Fruit fly (Drosophila melanogaster) whole organism, wandering third instar larva: ENCODE measurements around the gene Sgs8.
A peak's percentile ranks its signal among the peaks of the same experiment; 100 is the strongest.

Experiments
- CG32264 ChIP-seq: fragments of 200-800 bp; sonication (Bioruptor generic); optimal IDR thresholded peaks from 2 replicates; lab custom pipeline; 2016; ENCODE audit warnings: missing biosample characterization, missing genetic modification characterization
- CG9705 ChIP-seq: fragments of 200-800 bp; sonication (Bioruptor generic); optimal IDR thresholded peaks from 2 replicates; lab custom pipeline; 2018; ENCODE audit warnings: missing biosample characterization, mild to moderate bottlenecking, missing genetic modification characterization
- CrebA ChIP-seq: fragments of 200-800 bp; sonication (Bioruptor generic); optimal IDR thresholded peaks from 2 replicates; lab custom pipeline; 2016; ENCODE audit warnings: missing biosample characterization, mild to moderate bottlenecking, missing genetic modification characterization, borderline replicate concordance
- Dif ChIP-seq: fragments of 200-275, 200-300 bp; sonication (Bioruptor generic); optimal IDR thresholded peaks from 2 replicates; lab custom pipeline; 2018; ENCODE audit warnings: missing biosample characterization, missing genetic modification characterization; ENCODE audit not compliant: partially characterized antibody
- GATAd ChIP-seq: sonication (Bioruptor generic); optimal IDR thresholded peaks from 2 replicates; lab custom pipeline; 2016; ENCODE audit warnings: missing biosample characterization, missing genetic modification characterization
- HLH106 ChIP-seq: fragments of 200-800 bp; optimal IDR thresholded peaks from 3 replicates; lab custom pipeline; 2019; ENCODE audit warnings: missing biosample characterization, mild to moderate bottlenecking, missing genetic modification characterization, moderate library complexity
- Hnf4 ChIP-seq: fragments of 200-800 bp; sonication (Bioruptor generic); optimal IDR thresholded peaks from 2 replicates; lab custom pipeline; 2016; ENCODE audit warnings: missing biosample characterization, mild to moderate bottlenecking, missing genetic modification characterization
- Hr78 ChIP-seq: fragments of >200 bp; optimal IDR thresholded peaks from 2 replicates; lab custom pipeline; 2017; ENCODE audit warnings: missing biosample characterization, missing genetic modification characterization
- Hr83 ChIP-seq: fragments of 200-300 bp; sonication (Bioruptor generic); optimal IDR thresholded peaks from 2 replicates; lab custom pipeline; 2016; ENCODE audit warnings: missing biosample characterization, mild to moderate bottlenecking, missing genetic modification characterization, moderate library complexity; ENCODE audit not compliant: poor library complexity, severe bottlenecking
- Mio ChIP-seq: sonication (Bioruptor generic); optimal IDR thresholded peaks from 2 replicates; lab custom pipeline; 2016; ENCODE audit warnings: missing biosample characterization, missing genetic modification characterization
- Myc ChIP-seq: fragments of >200 bp; optimal IDR thresholded peaks from 2 replicates; lab custom pipeline; 2017
- N ChIP-seq: fragments of >200 bp; optimal IDR thresholded peaks from 2 replicates; lab custom pipeline; 2018; ENCODE audit warnings: missing biosample characterization, missing external identifiers, missing genetic modification characterization
- OdsH ChIP-seq: fragments of 200-800 bp; sonication (Bioruptor generic); optimal IDR thresholded peaks from 2 replicates; lab custom pipeline; 2016; ENCODE audit warnings: missing biosample characterization, mild to moderate bottlenecking, missing genetic modification characterization
- Rel ChIP-seq, 2 experiments: fragments of 200-800 bp; sonication (Bioruptor generic) in 1 of 2; optimal IDR thresholded peaks; 2 replicates in 1 of 2; 3 replicates in 1 of 2; lab custom pipeline; 2016 to 2019; ENCODE audit warnings: mild to moderate bottlenecking in 2 of 2, missing biosample characterization in 2 of 2, missing genetic modification characterization in 2 of 2, moderate library complexity in 1 of 2
- Sp1 ChIP-seq: fragments of 200-800 bp; sonication (Bioruptor generic); optimal IDR thresholded peaks from 3 replicates; lab custom pipeline; 2019; ENCODE audit warnings: missing biosample characterization, mild to moderate bottlenecking, missing genetic modification characterization, moderate library complexity
- Vsx2 ChIP-seq: fragments of 200-300, 225-300 bp; sonication (Bioruptor generic); optimal IDR thresholded peaks from 2 replicates; lab custom pipeline; 2018; ENCODE audit warnings: missing biosample characterization, missing genetic modification characterization; ENCODE audit not compliant: partially characterized antibody
- br ChIP-seq: fragments of 200-800 bp; sonication (Bioruptor generic); optimal IDR thresholded peaks from 2 replicates; lab custom pipeline; 2016; ENCODE audit warnings: missing biosample characterization, missing genetic modification characterization
- brk ChIP-seq: fragments of 200-800 bp; sonication (Bioruptor generic); optimal IDR thresholded peaks from 2 replicates; lab custom pipeline; 2016; ENCODE audit warnings: missing biosample characterization, mild to moderate bottlenecking, missing genetic modification characterization
- dmrt93B ChIP-seq: fragments of 200-800 bp; sonication (Bioruptor generic); optimal IDR thresholded peaks from 2 replicates; lab custom pipeline; 2018; ENCODE audit warnings: missing biosample characterization, mild to moderate bottlenecking, missing genetic modification characterization
- dsf ChIP-seq: sonication (Bioruptor generic); optimal IDR thresholded peaks from 2 replicates; lab custom pipeline; 2016; ENCODE audit warnings: missing biosample characterization, missing genetic modification characterization, borderline replicate concordance
- ey ChIP-seq: fragments of 200-800 bp; sonication (Bioruptor generic); optimal IDR thresholded peaks from 2 replicates; lab custom pipeline; 2016; ENCODE audit warnings: missing biosample characterization, missing genetic modification characterization
- foxo ChIP-seq, 2 experiments: fragments of 200-800 bp; sonication (Bioruptor generic); optimal IDR thresholded peaks; 2 replicates in 1 of 2; 3 replicates in 1 of 2; lab custom pipeline; 2016 to 2017; ENCODE audit warnings: missing biosample characterization in 2 of 2, missing genetic modification characterization in 2 of 2
- fru ChIP-seq: fragments of 200-800 bp; sonication (Bioruptor generic); optimal IDR thresholded peaks from 3 replicates; lab custom pipeline; 2016; ENCODE audit warnings: missing biosample characterization, mild to moderate bottlenecking, missing genetic modification characterization
- h ChIP-seq: fragments of 200-800 bp; sonication (Bioruptor generic); optimal IDR thresholded peaks from 3 replicates; lab custom pipeline; 2016; ENCODE audit warnings: missing biosample characterization, mild to moderate bottlenecking, missing genetic modification characterization
- jim ChIP-seq: fragments of 175-275, 200-325 bp; sonication (Bioruptor generic); optimal IDR thresholded peaks from 2 replicates; lab custom pipeline; 2016; ENCODE audit warnings: missing biosample characterization, mild to moderate bottlenecking, missing genetic modification characterization
- lola ChIP-seq: fragments of >200 bp; optimal IDR thresholded peaks from 2 replicates; lab custom pipeline; 2017; ENCODE audit warnings: missing biosample characterization, missing genetic modification characterization
- pan ChIP-seq: fragments of >200 bp; optimal IDR thresholded peaks from 2 replicates; lab custom pipeline; 2017
- psq ChIP-seq: fragments of 200-800 bp; sonication (Bioruptor generic); optimal IDR thresholded peaks from 3 replicates; lab custom pipeline; 2017; ENCODE audit warnings: missing biosample characterization, mild to moderate bottlenecking, missing genetic modification characterization, moderate library complexity
- rgr ChIP-seq: fragments of 200-800 bp; sonication (Bioruptor generic); optimal IDR thresholded peaks from 3 replicates; lab custom pipeline; 2016; ENCODE audit warnings: missing biosample characterization, mild to moderate bottlenecking, missing genetic modification characterization
- sage ChIP-seq: fragments of 200-800 bp; sonication (Bioruptor generic); optimal IDR thresholded peaks from 2 replicates; lab custom pipeline; 2016; ENCODE audit warnings: missing biosample characterization, mild to moderate bottlenecking, missing genetic modification characterization
- sv ChIP-seq: fragments of 200-800 bp; sonication (Bioruptor generic); optimal IDR thresholded peaks from 3 replicates; lab custom pipeline; 2016; ENCODE audit warnings: missing biosample characterization, missing genetic modification characterization
- usp ChIP-seq: fragments of >200 bp; optimal IDR thresholded peaks from 2 replicates; lab custom pipeline; 2017; ENCODE audit warnings: missing biosample characterization, missing genetic modification characterization
- woc ChIP-seq: sonication (Bioruptor generic); optimal IDR thresholded peaks from 2 replicates; lab custom pipeline; 2016; ENCODE audit warnings: missing biosample characterization, mild to moderate bottlenecking, missing genetic modification characterization

The Sgs8 gene

DNA sequence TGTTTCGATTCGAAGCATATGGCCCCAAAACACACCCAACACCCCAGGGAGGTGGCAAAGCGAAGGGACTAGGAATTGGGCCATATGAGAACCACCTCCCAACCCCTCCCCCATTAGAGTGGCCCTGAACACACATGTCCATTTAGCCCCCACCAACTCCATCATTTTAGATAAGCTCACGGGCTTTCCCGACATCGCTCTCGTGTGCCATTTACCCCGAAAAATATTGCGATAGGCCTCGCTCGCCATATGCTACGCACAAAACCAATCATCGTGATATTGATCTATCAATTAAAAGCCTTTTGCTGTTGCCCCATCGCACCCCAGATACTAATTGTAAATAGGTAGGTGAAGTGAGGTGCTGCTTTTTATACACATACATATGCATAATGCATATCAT, 21.2 kb upstream of the Sgs8 start:
- TF ChIP-seq Sp1 (GFP tag; lab: Kevin White, UChicago) (no peak), Rel (GFP tag; optimal IDR thresholded peaks at IDR 0.05; lab: Kevin White, UChicago) (no peak), Rel (tag; optimal IDR thresholded peaks at IDR 0.05; lab: Kevin White, UChicago) (peak; percentile 92)

DNA sequence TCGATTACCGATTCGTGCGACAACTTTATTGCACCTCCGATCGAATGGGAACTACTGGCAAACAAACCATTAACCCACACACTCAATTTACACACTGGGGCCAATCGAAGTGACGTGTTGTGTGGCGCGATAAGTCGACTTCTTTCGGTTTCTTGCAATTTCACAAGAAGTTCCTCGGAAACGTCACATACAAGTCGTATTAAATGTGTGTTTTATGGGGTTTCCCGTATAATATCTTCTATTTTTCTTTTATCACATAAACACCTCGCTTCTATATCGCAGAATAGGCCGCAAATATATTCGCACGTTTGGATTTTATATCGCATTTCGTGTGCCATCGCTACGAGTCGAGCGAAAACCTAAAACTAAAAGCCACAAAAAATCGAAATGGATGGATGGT, 20.5 kb upstream of the Sgs8 start:
- no peak for TF ChIP-seq br
- no peak for TF ChIP-seq dsf (GFP tag; lab: Kevin White, UChicago)
- TF ChIP-seq Mio (GFP tag; lab: Kevin White, UChicago), result no peak
- no peak for TF ChIP-seq Rel (GFP tag; optimal IDR thresholded peaks at IDR 0.05; lab: Kevin White, UChicago)
- peak; percentile 92 for TF ChIP-seq Rel (tag; optimal IDR thresholded peaks at IDR 0.05; lab: Kevin White, UChicago)
- no peak for TF ChIP-seq Vsx2 (GFP tag; lab: Kevin White, UChicago)

DNA sequence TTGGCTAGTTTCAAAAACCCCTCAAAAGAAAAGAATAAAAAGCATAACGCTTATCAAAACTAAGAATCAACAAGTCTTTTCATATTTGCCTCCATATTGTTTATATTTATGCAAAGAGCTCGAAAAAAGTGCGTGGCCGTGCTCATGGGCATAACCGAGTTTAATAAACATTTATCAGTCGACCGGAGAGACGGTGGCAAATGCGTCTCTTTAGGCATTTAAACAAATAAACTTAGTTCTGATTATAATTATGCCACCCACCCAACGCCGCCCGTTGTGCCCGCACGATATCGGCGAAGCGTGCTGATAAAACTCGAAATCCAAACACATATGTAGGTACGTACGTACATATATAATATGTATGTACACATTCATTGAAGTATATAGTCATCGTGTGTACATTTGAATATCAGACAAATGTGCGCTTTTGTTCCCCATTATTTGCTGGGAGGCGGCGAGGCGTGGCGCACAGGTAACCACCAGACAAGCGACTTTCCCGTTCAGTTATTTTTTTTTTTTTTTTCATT, 19.3 kb upstream of the Sgs8 start:
- TF ChIP-seq rgr (GFP tag; lab: Kevin White, UChicago) (peak; percentile 35), Hr83 (peak; percentile 40), fru (GFP tag; lab: Kevin White, UChicago) (peak; percentile 28), Hr78 (GFP tag; lab: Kevin White, UChicago) (no peak), Rel (GFP tag; optimal IDR thresholded peaks at IDR 0.05; lab: Kevin White, UChicago) (no peak), Rel (tag; optimal IDR thresholded peaks at IDR 0.05; lab: Kevin White, UChicago) (peak; percentile 36), usp (GFP tag; lab: Kevin White, UChicago) (no peak), foxo (GFP tag; optimal IDR thresholded peaks at IDR 0.05; lab: Kevin White, UChicago) (peak in 1 of 2 experiments; percentile 6), br (peak; percentile 22), h (GFP tag; lab: Kevin White, UChicago) (peak; percentile 54), OdsH (GFP tag; lab: Kevin White, UChicago) (peak; percentile 28)
- TF ChIP-seq, all 38 proteins: peak for 8

DNA sequence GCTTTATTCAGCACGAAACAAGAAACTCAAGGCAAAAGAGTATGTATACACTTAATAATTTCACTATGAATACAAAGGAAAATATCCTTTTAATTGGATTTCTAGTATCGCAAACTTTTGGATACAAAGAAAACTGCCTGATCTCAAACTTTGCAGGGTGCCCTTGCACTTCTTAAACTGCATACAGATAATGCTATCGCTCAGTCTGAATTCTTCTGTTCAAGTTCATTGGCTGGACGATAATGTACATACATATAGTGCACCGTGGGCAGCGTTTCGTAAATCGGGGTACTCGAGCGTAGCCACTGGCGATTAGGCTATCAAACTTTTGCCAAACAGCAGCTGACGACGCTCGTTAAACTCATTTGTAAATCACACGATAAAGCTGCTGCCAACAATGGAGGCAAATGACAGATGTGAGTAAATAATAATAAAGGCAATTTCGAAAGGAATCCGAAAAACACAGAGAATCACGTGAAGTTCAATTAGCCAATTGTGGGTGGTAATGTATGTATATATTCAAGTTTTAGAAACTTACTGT, 17.5 kb upstream of the Sgs8 start:
- TF ChIP-seq CrebA, result peak; percentile 12
- TF ChIP-seq Hnf4 (GFP tag; lab: Kevin White, UChicago), result no peak
- TF ChIP-seq Rel (GFP tag; optimal IDR thresholded peaks at IDR 0.05; lab: Kevin White, UChicago), result no peak
- TF ChIP-seq Rel (tag; optimal IDR thresholded peaks at IDR 0.05; lab: Kevin White, UChicago), result peak; percentile 92

DNA sequence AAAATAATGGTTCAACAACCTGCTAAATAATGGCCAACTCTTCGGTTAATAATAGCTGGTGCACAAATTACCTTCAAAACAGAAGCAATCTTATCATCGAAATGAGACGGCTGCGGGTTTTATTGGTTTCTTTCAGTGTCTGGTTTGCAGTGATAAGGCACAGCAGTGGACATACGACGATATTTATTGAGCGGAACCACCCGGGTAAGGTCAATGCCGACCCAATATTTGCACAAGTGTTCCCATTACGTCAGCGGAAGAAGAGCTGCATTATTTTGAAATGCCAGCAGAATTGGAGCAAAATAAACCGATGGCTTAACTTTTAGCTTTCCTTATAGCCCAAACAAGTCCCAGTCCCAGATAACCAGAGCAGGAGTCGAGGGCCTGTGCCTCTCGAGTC, 16.6 kb upstream of the Sgs8 start:
- no peak for TF ChIP-seq Mio (GFP tag; lab: Kevin White, UChicago)
- TF ChIP-seq woc, result no peak
- peak; percentile 6 for TF ChIP-seq Sp1 (GFP tag; lab: Kevin White, UChicago)
- TF ChIP-seq h (GFP tag; lab: Kevin White, UChicago), result peak; percentile 30
- no peak for TF ChIP-seq Rel (GFP tag; optimal IDR thresholded peaks at IDR 0.05; lab: Kevin White, UChicago)
- peak; percentile 69 for TF ChIP-seq Rel (tag; optimal IDR thresholded peaks at IDR 0.05; lab: Kevin White, UChicago)
- no peak for TF ChIP-seq N (GFP tag; lab: Kevin White, UChicago)
- peak; percentile 19 for TF ChIP-seq brk (GFP tag; lab: Kevin White, UChicago)
- no peak for TF ChIP-seq CG9705
- no peak for TF ChIP-seq jim (GFP tag; lab: Kevin White, UChicago)
- TF ChIP-seq dmrt93B (GFP tag; lab: Kevin White, UChicago), result no peak
- no peak for TF ChIP-seq Hnf4 (GFP tag; lab: Kevin White, UChicago)
- no peak for TF ChIP-seq Hr83

DNA sequence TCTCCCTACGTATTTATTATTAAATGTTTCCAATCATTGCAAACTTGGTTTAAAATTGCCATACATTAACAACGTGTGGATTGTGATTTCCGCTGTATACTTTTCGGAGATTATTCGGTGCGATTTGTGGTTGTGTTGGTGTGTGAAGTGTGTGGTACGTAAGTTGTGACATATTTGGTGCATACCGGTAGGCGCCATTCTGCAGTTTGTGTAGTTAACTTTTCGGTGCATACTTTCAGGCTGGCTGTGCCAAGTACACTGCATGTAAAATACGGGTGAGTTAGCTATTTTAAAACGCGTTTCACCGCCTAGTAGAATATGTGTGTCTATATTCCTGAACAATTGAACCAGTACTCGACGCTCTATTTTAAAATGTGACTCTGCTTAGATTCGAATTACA, 14.1 kb upstream of the Sgs8 start:
- no peak for TF ChIP-seq Hnf4 (GFP tag; lab: Kevin White, UChicago)
- TF ChIP-seq lola (GFP tag; lab: Kevin White, UChicago), result no peak
- TF ChIP-seq GATAd (GFP tag; lab: Kevin White, UChicago), result no peak
- TF ChIP-seq OdsH (GFP tag; lab: Kevin White, UChicago), result no peak
- no peak for TF ChIP-seq CG32264 (GFP tag; lab: Kevin White, UChicago)
- TF ChIP-seq Hr78 (GFP tag; lab: Kevin White, UChicago), result peak; percentile 55
- no peak for TF ChIP-seq pan (lab: Kevin White, UChicago)
- TF ChIP-seq HLH106, result no peak
- TF ChIP-seq N (GFP tag; lab: Kevin White, UChicago), result peak; percentile 91
- peak; percentile 23 for TF ChIP-seq Dif (GFP tag; lab: Kevin White, UChicago)
- no peak for TF ChIP-seq CG9705
- TF ChIP-seq CrebA, result no peak
- no peak for TF ChIP-seq psq (GFP tag; lab: Kevin White, UChicago)
- no peak for TF ChIP-seq jim (GFP tag; lab: Kevin White, UChicago)
- TF ChIP-seq ey (GFP tag; lab: Kevin White, UChicago), result no peak
- TF ChIP-seq Sp1 (GFP tag; lab: Kevin White, UChicago), result no peak
- TF ChIP-seq Hr83, result no peak
- peak; percentile 95 for TF ChIP-seq Myc (lab: Kevin White, UChicago)
- no peak for TF ChIP-seq sv (GFP tag; lab: Kevin White, UChicago)
- TF ChIP-seq sage (GFP tag; lab: Kevin White, UChicago), result no peak
- TF ChIP-seq Mio (GFP tag; lab: Kevin White, UChicago), result no peak
- peak; percentile 40 for TF ChIP-seq Vsx2 (GFP tag; lab: Kevin White, UChicago)
- TF ChIP-seq, all 38 proteins: peak for 5
